Fruit fly (Drosophila melanogaster): ENCODE results near the gene CG45122.

Gene CG45122

dm6 chr3R:13078263-13078662, 34.3 kb downstream of the CG45122 start (continued):
- TF ChIP-seq sob (GFP tag; IDR thresholded peaks at IDR 0.05) (peak; percentile 39; the same call in 1 of the 2 replicates), Dll (GFP tag; IDR thresholded peaks at IDR 0.05; ENCODE audit: partially characterized antibody) (no peak), Bteb2 (GFP tag; optimal IDR thresholded peaks at IDR 0.05) (no peak), Nf-YA (GFP tag; IDR thresholded peaks at IDR 0.05) (no peak), Kr (GFP tag; optimal IDR thresholded peaks at IDR 0.05) (no peak), CG10979 (tag; optimal IDR thresholded peaks at IDR 0.05) (peak; percentile 66), scrt (GFP tag; optimal IDR thresholded peaks at IDR 0.05) (no peak), CG3281 (GFP tag; optimal IDR thresholded peaks at IDR 0.05) (no peak), chm (GFP tag; IDR thresholded peaks at IDR 0.05) (no peak), Nf-YB (GFP tag; optimal IDR thresholded peaks at IDR 0.05) (no peak), abd-A (tag; optimal IDR thresholded peaks at IDR 0.05) (no peak), CG4360 (GFP tag; IDR thresholded peaks at IDR 0.05) (no peak), CG7987 (GFP tag; optimal IDR thresholded peaks at IDR 0.05) (no peak), eve (GFP tag; optimal IDR thresholded peaks at IDR 0.05) (no peak), pzg (GFP tag; optimal IDR thresholded peaks at IDR 0.05) (peak; percentile 5), lov (optimal IDR thresholded peaks at IDR 0.05) (no peak), lov (GFP tag; IDR thresholded peaks at IDR 0.05) (no peak), CG12942 (GFP tag; optimal IDR thresholded peaks at IDR 0.05) (no peak), maf-S (GFP tag; optimal IDR thresholded peaks at IDR 0.05) (no peak), MTF-1 (GFP tag; optimal IDR thresholded peaks at IDR 0.05; ENCODE audit: borderline replicate concordance) (no peak), hb (GFP tag; IDR thresholded peaks at IDR 0.05; ENCODE audit: partially characterized antibody) (no peak), exex (tag; optimal IDR thresholded peaks at IDR 0.05) (no peak), bsh (GFP tag; optimal IDR thresholded peaks at IDR 0.05) (peak in 1 of 2 experiments; percentile 20), CG14860 (GFP tag; IDR thresholded peaks at IDR 0.05; ENCODE audit: partially characterized antibody) (no peak), phol (tag; optimal IDR thresholded peaks at IDR 0.05) (peak; percentile 22), CG8089 (GFP tag; optimal IDR thresholded peaks at IDR 0.05) (peak; percentile 20), CG4404 (GFP tag; IDR thresholded peaks at IDR 0.05) (no peak), Stat92E (GFP tag; optimal IDR thresholded peaks at IDR 0.05) (no peak), CG11504 (tag; optimal IDR thresholded peaks at IDR 0.05) (peak; percentile 46), fd3F (GFP tag; optimal IDR thresholded peaks at IDR 0.05) (no peak), Deaf1 (tag; optimal IDR thresholded peaks at IDR 0.05) (no peak), CG31365 (tag; optimal IDR thresholded peaks at IDR 0.05) (no peak), CG12071 (GFP tag; optimal IDR thresholded peaks at IDR 0.05) (no peak), gcm2 (GFP tag; optimal IDR thresholded peaks at IDR 0.05) (no peak), crol (GFP tag; IDR thresholded peaks at IDR 0.05) (no peak), lab (GFP tag; optimal IDR thresholded peaks at IDR 0.05) (no peak), Optix (GFP tag; IDR thresholded peaks at IDR 0.05) (no peak), Bgb (GFP tag; IDR thresholded peaks at IDR 0.05; ENCODE audit: partially characterized antibody) (peak; percentile 79), HmgZ (tag; optimal IDR thresholded peaks at IDR 0.05) (peak; percentile 70), CG42726 (GFP tag; IDR thresholded peaks at IDR 0.05; ENCODE audit: partially characterized antibody) (peak; percentile 79), row (GFP tag; IDR thresholded peaks at IDR 0.05) (no peak), danr (GFP tag; IDR thresholded peaks at IDR 0.05) (no peak), CG3847 (GFP tag; IDR thresholded peaks at IDR 0.05) (0 out of 2 replicates have a peak, but pooled peaks have one; percentile 11), hbn (GFP tag; IDR thresholded peaks at IDR 0.05; ENCODE audit: partially characterized antibody) (no peak), CG10462 (GFP tag; optimal IDR thresholded peaks at IDR 0.05) (no peak), ase (GFP tag; IDR thresholded peaks at IDR 0.05) (no peak), CG31441 (GFP tag; IDR thresholded peaks at IDR 0.05) (no peak), Atf6 (GFP tag; IDR thresholded peaks at IDR 0.05) (no peak), E2f2 (GFP tag; IDR thresholded peaks at IDR 0.05) (peak; percentile 78), CG13123 (GFP tag; optimal IDR thresholded peaks at IDR 0.05) (no peak), mirr (GFP tag; optimal IDR thresholded peaks at IDR 0.05) (no peak)
